Worm (Caenorhabditis elegans) whole organism, L4/young adult: ENCODE data around the gene col-117.

Source experiments
- W03F9.2 ChIP-seq: fragments of 150-350 bp; optimal IDR thresholded peaks from 2 replicates; lab custom pipeline; 2014; ENCODE audit warnings: missing biosample characterization, missing genetic modification characterization
- him-1 ChIP-seq: sonication (generic microtip); optimal IDR thresholded peaks from 2 replicates; lab custom pipeline; 2016; ENCODE audit warnings: missing genotype, missing genetic modification reagents, missing genetic modification characterization, missing compliant biosample characterization

- TF ChIP-seq W03F9.2 (tag; lab: Kevin White, UChicago) (no peak), him-1 (tag; lab: Kevin White, UChicago) (no peak)
These were observed 45.6 kb upstream of the col-117 start, which contains the start of gene npp-23 for ce11 chrIV:8869624-8870023.
